Fruit fly (Drosophila melanogaster): ENCODE results near the gene Esyt2.

Esyt2 gene

dm6 chr3R:24581891-24582668 is 37.6 kb downstream of the Esyt2 start (continued):
- TF ChIP-seq usp (GFP tag; optimal IDR thresholded peaks at IDR 0.05), result no peak
- no peak for TF ChIP-seq CrebA (GFP tag; optimal IDR thresholded peaks at IDR 0.05; ENCODE audit: borderline replicate concordance)
- TF ChIP-seq Myc (optimal IDR thresholded peaks at IDR 0.05), result no peak
- no peak for TF ChIP-seq jim (GFP tag; optimal IDR thresholded peaks at IDR 0.05)
- peak; percentile 44 for TF ChIP-seq fru (GFP tag; optimal IDR thresholded peaks at IDR 0.05)
- TF ChIP-seq dl (GFP tag; optimal IDR thresholded peaks at IDR 0.05; ENCODE audit: insufficient read depth in 1 of 2, partially characterized antibody in 2 of 2), result no peak

- TF ChIP-seq psq (GFP tag; optimal IDR thresholded peaks at IDR 0.05) (peak; percentile 99), tai (GFP tag; optimal IDR thresholded peaks at IDR 0.05) (no peak), Vsx2 (GFP tag; optimal IDR thresholded peaks at IDR 0.05; ENCODE audit: partially characterized antibody) (no peak), Mio (GFP tag; optimal IDR thresholded peaks at IDR 0.05) (no peak), dmrt93B (GFP tag; optimal IDR thresholded peaks at IDR 0.05) (no peak), woc (GFP tag; optimal IDR thresholded peaks at IDR 0.05) (no peak), CG9705 (GFP tag; optimal IDR thresholded peaks at IDR 0.05) (no peak), jim (GFP tag; optimal IDR thresholded peaks at IDR 0.05) (no peak), rgr (GFP tag; optimal IDR thresholded peaks at IDR 0.05) (peak; percentile 53), h (GFP tag; optimal IDR thresholded peaks at IDR 0.05) (peak; percentile 28), sv (GFP tag; optimal IDR thresholded peaks at IDR 0.05) (no peak), dl (GFP tag; optimal IDR thresholded peaks at IDR 0.05; ENCODE audit: insufficient read depth in 1 of 2, partially characterized antibody in 2 of 2) (no peak), lola (GFP tag; optimal IDR thresholded peaks at IDR 0.05) (no peak), Myc (optimal IDR thresholded peaks at IDR 0.05) (no peak), Hnf4 (GFP tag; optimal IDR thresholded peaks at IDR 0.05) (no peak), CG32264 (GFP tag; optimal IDR thresholded peaks at IDR 0.05) (no peak), pan (optimal IDR thresholded peaks at IDR 0.05) (no peak), Dif (GFP tag; optimal IDR thresholded peaks at IDR 0.05; ENCODE audit: partially characterized antibody) (peak; percentile 65), Rel (GFP tag; optimal IDR thresholded peaks at IDR 0.05) (no peak), Rel (tag; optimal IDR thresholded peaks at IDR 0.05) (peak; percentile 59), dsf (GFP tag; optimal IDR thresholded peaks at IDR 0.05; ENCODE audit: borderline replicate concordance) (no peak), br (GFP tag; optimal IDR thresholded peaks at IDR 0.05) (peak; percentile 43), usp (GFP tag; optimal IDR thresholded peaks at IDR 0.05) (no peak), Dfd (GFP tag; optimal IDR thresholded peaks at IDR 0.05) (no peak), brk (GFP tag; optimal IDR thresholded peaks at IDR 0.05) (no peak), HLH106 (tag; optimal IDR thresholded peaks at IDR 0.05) (no peak), Sp1 (GFP tag; optimal IDR thresholded peaks at IDR 0.05) (peak; percentile 26), CrebA (GFP tag; optimal IDR thresholded peaks at IDR 0.05; ENCODE audit: borderline replicate concordance) (no peak), sage (GFP tag; optimal IDR thresholded peaks at IDR 0.05) (no peak), N (GFP tag; optimal IDR thresholded peaks at IDR 0.05) (no peak), Hr78 (GFP tag; optimal IDR thresholded peaks at IDR 0.05) (no peak), fru (GFP tag; optimal IDR thresholded peaks at IDR 0.05) (peak; percentile 7), OdsH (GFP tag; optimal IDR thresholded peaks at IDR 0.05) (no peak), foxo (GFP tag; optimal IDR thresholded peaks at IDR 0.05) (peak in 1 of 2 experiments; percentile 43), GATAd (GFP tag; optimal IDR thresholded peaks at IDR 0.05) (no peak), Jra (GFP tag; optimal IDR thresholded peaks at IDR 0.05) (peak; percentile 58), Abd-B (GFP tag; optimal IDR thresholded peaks at IDR 0.05) (no peak), ey (GFP tag; optimal IDR thresholded peaks at IDR 0.05) (no peak), Hr83 (GFP tag; optimal IDR thresholded peaks at IDR 0.05; ENCODE audit: poor library complexity, severe bottlenecking) (peak; percentile 55)
Measured at dm6 chr3R:24582669-24582995, 38.1 kb downstream of the Esyt2 start, which contains the start of gene REPTOR. Gene REPTOR, minus strand, starts transcription at chr3R:24582864.
